Fruit fly (Drosophila melanogaster) whole organism, pupa: Measurements from ENCODE around the gene regucalcin.

Source experiments
- CG10348 ChIP-seq: fragments of 200-800 bp; sonication (Bioruptor generic); IDR thresholded peaks from 2 replicates; pipeline ENCODE4 v1.3.6; 2022; ENCODE audit warnings: missing biosample characterization, missing genetic modification characterization
- CG12605 ChIP-seq: fragments of 200-800 bp; sonication (Bioruptor generic); IDR thresholded peaks from 2 replicates; pipeline ENCODE4 v1.3.6; 2022; ENCODE audit warnings: missing biosample characterization, missing genetic modification characterization
- CG13204 ChIP-seq: fragments of 200-800 bp; sonication (Bioruptor generic); optimal IDR thresholded peaks from 2 replicates; lab custom pipeline; 2018; ENCODE audit warnings: missing biosample characterization, mild to moderate bottlenecking, missing genetic modification characterization, moderate library complexity
- CG14655 ChIP-seq: fragments of 200-800 bp; sonication (Bioruptor generic); optimal IDR thresholded peaks from 3 replicates; lab custom pipeline; 2017; ENCODE audit warnings: mild to moderate bottlenecking, missing biosample characterization, missing genetic modification reagents, missing genetic modification characterization
- CG15710 ChIP-seq: fragments of 200-800 bp; sonication (Bioruptor generic); optimal IDR thresholded peaks from 2 replicates; lab custom pipeline; 2018; ENCODE audit warnings: missing biosample characterization, mild to moderate bottlenecking, missing genetic modification characterization, moderate library complexity
- CG17806 ChIP-seq: fragments of 200-800 bp; sonication (Bioruptor generic); optimal IDR thresholded peaks from 2 replicates; lab custom pipeline; 2018; ENCODE audit warnings: missing biosample characterization, mild to moderate bottlenecking, missing genetic modification characterization, moderate library complexity
- CG32121 ChIP-seq: fragments of 200-800 bp; sonication (Bioruptor generic); IDR thresholded peaks from 2 replicates; pipeline ENCODE4 v1.3.6; 2022; ENCODE audit warnings: missing biosample characterization, missing genetic modification characterization
- CG34367 ChIP-seq: fragments of 200-800 bp; sonication (Bioruptor generic); optimal IDR thresholded peaks from 2 replicates; lab custom pipeline; 2018; ENCODE audit warnings: missing biosample characterization, mild to moderate bottlenecking, missing genetic modification characterization
- CG4496 ChIP-seq: fragments of 200-800 bp; sonication (Bioruptor generic); IDR thresholded peaks from 3 replicates; pipeline ENCODE4 v1.3.6; 2022; ENCODE audit warnings: missing biosample characterization, missing genetic modification characterization
- CG8159 ChIP-seq: fragments of 200-800 bp; sonication (Bioruptor generic); optimal IDR thresholded peaks from 3 replicates; lab custom pipeline; 2018; ENCODE audit warnings: missing biosample characterization, mild to moderate bottlenecking, missing genetic modification characterization, moderate library complexity
- CG8301 ChIP-seq: fragments of 200-800 bp; sonication (Bioruptor generic); optimal IDR thresholded peaks from 2 replicates; lab custom pipeline; 2018; ENCODE audit warnings: missing biosample characterization, mild to moderate bottlenecking, missing genetic modification characterization
- CG9948 ChIP-seq: fragments of 200-800 bp; sonication (Bioruptor generic); optimal IDR thresholded peaks from 2 replicates; lab custom pipeline; 2018; ENCODE audit warnings: missing biosample characterization, mild to moderate bottlenecking, missing genetic modification characterization, moderate library complexity
- D1 ChIP-seq: fragments of 200-800 bp; sonication (Bioruptor generic); optimal IDR thresholded peaks from 2 replicates; lab custom pipeline; 2018; ENCODE audit warnings: missing biosample characterization, mild to moderate bottlenecking, missing genetic modification characterization, moderate library complexity
- EcR ChIP-seq: fragments of 200-800 bp; sonication (Bioruptor generic); optimal IDR thresholded peaks from 3 replicates; lab custom pipeline; 2019; ENCODE audit warnings: missing biosample characterization, missing genetic modification characterization, mild to moderate bottlenecking, moderate library complexity, missing genetic modification reagents
- Ets98B ChIP-seq: fragments of 200-800 bp; sonication (Bioruptor generic); IDR thresholded peaks from 2 replicates; pipeline ENCODE4 v1.3.6; 2022; ENCODE audit warnings: missing biosample characterization, missing genetic modification characterization
- Pif1A ChIP-seq: fragments of 200-800 bp; sonication (Bioruptor generic); optimal IDR thresholded peaks from 3 replicates; lab custom pipeline; 2016; ENCODE audit warnings: missing biosample characterization, missing genetic modification characterization
- Pif1B ChIP-seq: fragments of 200-800 bp; sonication (Bioruptor generic); optimal IDR thresholded peaks from 3 replicates; lab custom pipeline; 2016; ENCODE audit warnings: missing biosample characterization, missing genetic modification characterization
- Snoo ChIP-seq: fragments of 200-800 bp; sonication (Bioruptor generic); optimal IDR thresholded peaks from 3 replicates; lab custom pipeline; 2017; ENCODE audit warnings: missing biosample characterization, mild to moderate bottlenecking, missing genetic modification characterization, inconsistent platforms
- fd96Ca ChIP-seq: fragments of 200-800 bp; sonication (Bioruptor generic); IDR thresholded peaks from 3 replicates; pipeline ENCODE4 v1.3.6; 2022; ENCODE audit warnings: missing biosample characterization, missing genetic modification characterization
- gl ChIP-seq: fragments of 200-800 bp; sonication (Bioruptor generic); optimal IDR thresholded peaks from 2 replicates; lab custom pipeline; 2018; ENCODE audit warnings: missing biosample characterization, mild to moderate bottlenecking, missing genetic modification characterization
- rn ChIP-seq: fragments of 200-800 bp; sonication (Bioruptor generic); IDR thresholded peaks from 2 replicates; pipeline ENCODE4 v1.3.6; 2022; ENCODE audit warnings: missing biosample characterization, missing genetic modification characterization

Gene regucalcin

DNA sequence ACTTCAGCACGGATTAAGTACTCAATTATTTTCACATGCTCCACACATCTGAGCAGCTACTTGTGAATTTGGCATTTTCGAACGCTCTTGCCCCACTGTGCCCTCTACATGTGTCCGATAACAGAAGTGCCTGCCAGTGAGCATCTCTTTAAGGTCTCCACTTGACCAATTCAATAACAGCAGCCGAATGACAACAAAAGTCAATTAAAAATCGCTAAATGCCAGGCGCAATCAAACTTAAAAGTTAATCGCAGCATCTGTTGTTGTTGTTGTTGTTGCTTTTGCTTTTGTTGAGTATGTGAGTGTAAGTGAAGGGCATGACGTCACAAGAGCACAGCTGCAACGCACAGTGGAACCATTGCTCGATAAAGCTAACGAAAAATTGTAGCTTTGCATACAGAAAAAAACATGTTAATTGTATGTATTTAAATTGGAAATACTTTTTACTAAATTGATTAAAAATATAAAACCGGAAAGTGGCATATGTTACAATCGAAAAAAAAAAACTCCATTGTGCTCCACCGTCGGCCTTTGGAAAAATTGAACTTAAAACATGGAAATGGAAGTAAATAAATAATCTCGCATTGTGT is 2.7 kb downstream of the regucalcin start:
- TF ChIP-seq Pif1A (peak; percentile 70), CG34367 (peak; percentile 37), CG8159 (tag; lab: Kevin White, UChicago) (peak; percentile 64), CG32121 (peak; percentile 48), D1 (tag; lab: Kevin White, UChicago) (no peak), CG4496 (GFP tag; lab: Robert Waterston, UW) (0 out of 3 replicates have a peak, but pooled peaks have one; percentile 30), CG15710 (tag; lab: Kevin White, UChicago) (peak; percentile 45), Snoo (tag; lab: Kevin White, UChicago) (peak; percentile 65), CG8301 (tag; lab: Kevin White, UChicago) (peak; percentile 20), fd96Ca (no peak), CG10348 (no peak), EcR (peak; percentile 69), Pif1B (GFP tag; lab: Kevin White, UChicago) (peak; percentile 77), CG14655 (GFP tag; lab: Kevin White, UChicago) (no peak), CG17806 (tag; lab: Kevin White, UChicago) (peak; percentile 55), CG13204 (no peak), CG9948 (peak; percentile 28), Ets98B (GFP tag; lab: Robert Waterston, UW) (peak; percentile 63), rn (no peak), CG12605 (GFP tag; lab: Robert Waterston, UW) (peak; percentile 52; the same call in 1 of the 2 replicates), gl (peak; percentile 35)

DNA sequence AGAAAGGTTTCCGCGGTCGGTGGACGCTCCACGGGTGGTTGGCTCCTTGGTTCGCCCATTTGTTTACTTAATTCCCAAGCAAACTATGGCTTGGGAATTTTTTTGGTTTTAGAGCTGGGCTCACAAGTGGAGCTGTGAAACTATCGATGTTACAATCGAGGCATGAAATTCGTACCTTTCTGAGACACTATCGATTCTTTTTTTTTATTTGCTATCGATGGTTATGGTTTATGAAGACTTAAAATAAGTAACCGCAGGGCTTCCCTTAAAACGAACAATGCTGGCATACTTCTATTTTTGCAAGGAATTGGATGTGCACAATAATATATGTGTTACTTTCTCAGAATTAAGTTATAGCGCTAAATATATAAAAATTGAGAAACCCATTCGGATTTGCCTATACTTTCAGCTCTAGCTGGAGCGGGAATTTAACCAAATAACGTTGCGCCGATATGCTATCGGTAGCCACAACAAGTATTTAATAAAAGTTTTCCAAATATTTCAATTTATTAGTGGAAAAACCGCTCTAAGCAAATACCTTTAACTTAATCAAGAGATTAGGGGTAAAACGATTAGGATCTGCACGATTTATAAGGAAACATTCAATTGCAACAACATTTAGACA is 5.8 kb downstream of the regucalcin start, which contains the start of gene Chrac-16:
Chrac-16 (minus strand) TSS at position 147 of the 625 bp plus-strand sequence.
- TF ChIP-seq CG12605 (GFP tag; lab: Robert Waterston, UW) (no peak), CG9948 (no peak), Pif1B (GFP tag; lab: Kevin White, UChicago) (no peak), Ets98B (GFP tag; lab: Robert Waterston, UW) (no peak), Pif1A (no peak), CG32121 (no peak), CG8301 (tag; lab: Kevin White, UChicago) (no peak), D1 (tag; lab: Kevin White, UChicago) (no peak)
- TF ChIP-seq, all 21 proteins: peak for 0

DNA sequence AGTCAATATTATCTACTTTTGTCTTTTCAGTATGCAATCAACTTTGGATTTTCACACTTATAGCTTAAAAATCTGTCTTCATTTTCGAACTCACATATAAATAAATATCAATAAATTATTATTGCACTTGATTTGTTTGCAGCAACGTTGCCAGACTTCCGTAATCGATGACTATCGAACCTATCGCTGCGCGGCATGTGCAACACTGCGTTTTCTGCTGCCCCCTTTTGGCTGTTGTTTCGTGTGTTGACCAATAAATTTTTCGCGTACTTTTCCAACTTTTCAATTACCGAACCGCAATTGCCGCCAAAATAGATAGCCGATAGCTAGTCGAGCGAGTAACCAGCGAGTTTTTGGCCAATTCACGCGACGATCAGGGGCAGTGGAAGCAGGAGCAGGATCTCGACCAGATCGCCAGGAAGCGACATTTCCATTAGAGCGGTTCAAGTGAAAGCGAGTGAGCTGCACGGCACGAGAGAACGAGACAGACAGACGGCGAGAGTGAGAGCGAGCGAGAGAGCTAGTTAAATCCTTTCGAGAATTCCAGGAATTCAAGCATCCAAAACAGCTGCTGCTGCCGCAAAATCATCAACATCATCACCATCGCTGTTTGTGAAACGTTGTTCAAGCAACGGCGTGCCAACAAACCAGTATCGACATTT is 6.4 kb downstream of the regucalcin start, which contains the start of gene Lsm12a:
Lsm12a (plus strand) TSS at position 201 of the 662 bp plus-strand sequence.
- no peak for TF ChIP-seq CG14655 (GFP tag; lab: Kevin White, UChicago)
- no peak for TF ChIP-seq CG10348
- TF ChIP-seq Snoo (tag; lab: Kevin White, UChicago), result no peak
- no peak for TF ChIP-seq CG17806 (tag; lab: Kevin White, UChicago)
- no peak for TF ChIP-seq D1 (tag; lab: Kevin White, UChicago)
- no peak for TF ChIP-seq Ets98B (GFP tag; lab: Robert Waterston, UW)
- TF ChIP-seq CG34367, result no peak
- no peak for TF ChIP-seq CG9948

DNA sequence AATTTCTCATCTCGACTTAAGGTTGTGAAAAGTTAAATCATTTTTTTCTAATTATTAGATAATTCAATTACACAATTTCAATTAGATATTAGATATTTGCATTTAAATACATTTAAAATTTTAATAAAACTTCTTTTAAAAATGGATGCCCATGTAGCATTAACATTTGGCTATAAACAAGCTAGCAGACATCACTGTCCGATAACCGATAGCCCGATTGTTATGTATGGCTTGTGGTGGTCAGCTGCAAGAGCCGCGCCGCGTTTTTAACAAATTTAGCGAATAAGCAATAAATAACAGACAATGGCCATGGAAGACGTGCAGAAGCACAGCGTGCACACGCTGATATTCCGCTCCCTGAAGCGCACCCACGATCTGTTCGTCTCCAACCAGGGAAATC is 8.7 kb downstream of the regucalcin start, which contains the start of gene Tango4:
Tango4 (plus strand) TSS at position 212 of the 400 bp plus-strand sequence.
- TF ChIP-seq Ets98B (GFP tag; lab: Robert Waterston, UW) (no peak), EcR (no peak), Snoo (tag; lab: Kevin White, UChicago) (no peak), CG15710 (tag; lab: Kevin White, UChicago) (no peak)

DNA sequence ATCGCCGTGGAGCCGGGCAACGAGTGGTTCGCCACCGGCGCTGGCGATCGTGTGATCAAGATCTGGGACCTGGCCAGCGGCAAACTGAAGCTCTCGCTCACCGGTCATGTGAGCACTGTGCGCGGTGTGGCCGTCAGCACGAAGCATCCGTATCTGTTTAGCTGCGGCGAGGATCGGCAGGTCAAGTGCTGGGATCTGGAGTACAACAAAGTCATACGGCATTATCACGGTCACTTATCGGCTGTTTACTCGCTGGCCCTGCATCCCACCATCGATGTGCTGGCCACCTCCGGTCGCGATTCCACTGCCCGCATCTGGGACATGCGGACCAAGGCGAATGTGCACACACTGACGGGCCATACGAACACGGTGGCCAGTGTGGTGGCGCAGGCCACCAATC is 9.6 kb downstream of the regucalcin start:
- TF ChIP-seq CG17806 (tag; lab: Kevin White, UChicago), result no peak
- TF ChIP-seq, all 21 proteins: peak for 0

dm6 chrX:12028825-12029514 is 16.8 kb downstream of the regucalcin start, which contains the start of gene Usp7:
Gene Usp7, minus strand, starts transcription at chrX:12029032.
- TF ChIP-seq CG32121 (no peak), CG4496 (GFP tag; lab: Robert Waterston, UW) (peak; percentile 63), CG34367 (no peak), Ets98B (GFP tag; lab: Robert Waterston, UW) (peak; percentile 22; the same call in 1 of the 2 replicates)
